Fruit fly (Drosophila melanogaster): ENCODE measurements around the gene Mdh2.

DNA sequence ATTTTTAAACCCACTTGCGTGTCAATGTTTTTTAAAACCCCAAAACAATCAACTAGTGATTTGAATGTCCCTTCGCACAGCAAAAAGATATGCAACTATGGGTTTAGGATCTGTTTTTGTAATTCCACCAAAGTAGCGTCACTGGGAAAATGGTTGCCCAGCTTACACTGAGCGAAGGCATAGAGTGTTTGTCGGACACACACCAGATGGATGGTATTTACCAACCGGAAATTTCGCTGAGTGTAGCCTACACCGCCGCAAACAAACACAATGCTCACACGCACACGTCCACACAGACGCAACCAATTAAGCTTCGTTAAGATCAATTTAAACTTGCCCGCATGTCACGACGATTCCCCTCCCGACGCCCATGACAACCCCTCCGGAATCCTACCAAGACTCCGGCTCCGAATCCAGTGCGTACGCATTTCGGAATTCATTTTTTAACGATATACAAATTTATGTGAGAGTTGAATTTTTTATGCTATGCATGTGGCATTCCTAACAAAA lies 2.6 kb downstream of the Mdh2 start:
- TF ChIP-seq CTCF (optimal IDR thresholded peaks at IDR 0.05): no peak
- no peak for TF ChIP-seq CG8478 (optimal IDR thresholded peaks at IDR 0.05)

Data from S2 (cell line).